Fruit fly (Drosophila melanogaster): Measurements from ENCODE around the gene CG14826.

Gene CG14826

dm6 chr3L:7250469-7250868 is 16.2 kb downstream of the CG14826 start, which contains the start of gene MED4 (continued):
- TF ChIP-seq grn (GFP tag; optimal IDR thresholded peaks at IDR 0.05) (no peak), Neu2 (GFP tag; optimal IDR thresholded peaks at IDR 0.05; ENCODE audit: borderline replicate concordance) (peak; percentile 47), zf30C (GFP tag; optimal IDR thresholded peaks at IDR 0.05) (peak; percentile 97), bbx (GFP tag; IDR thresholded peaks at IDR 0.05; ENCODE audit: partially characterized antibody) (no peak), fd96Cb (tag; optimal IDR thresholded peaks at IDR 0.05) (peak; percentile 61), zfh2 (GFP tag; optimal IDR thresholded peaks at IDR 0.05) (peak; percentile 86), nerfin-2 (GFP tag; IDR thresholded peaks at IDR 0.05; ENCODE audit: partially characterized antibody) (no peak), CG42726 (GFP tag; IDR thresholded peaks at IDR 0.05; ENCODE audit: partially characterized antibody) (no peak), CG12942 (GFP tag; optimal IDR thresholded peaks at IDR 0.05) (peak; percentile 83), chinmo (GFP tag; IDR thresholded peaks at IDR 0.05; ENCODE audit: partially characterized antibody) (0 out of 4 replicates have a peak, but pooled peaks have one; percentile 27), CG11247 (GFP tag; IDR thresholded peaks at IDR 0.05) (peak; percentile 71), CG15011 (GFP tag; optimal IDR thresholded peaks at IDR 0.05) (no peak), CG18619 (GFP tag; optimal IDR thresholded peaks at IDR 0.05) (peak; percentile 50), CG6813 (GFP tag; optimal IDR thresholded peaks at IDR 0.05) (peak; percentile 49), CG6175 (GFP tag; IDR thresholded peaks at IDR 0.05) (peak; percentile 58; the same call in 2 of the 3 replicates), pros (GFP tag; optimal IDR thresholded peaks at IDR 0.05) (no peak), CG32772 (GFP tag; IDR thresholded peaks at IDR 0.05) (peak; percentile 52), Scr (GFP tag; IDR thresholded peaks at IDR 0.05; ENCODE audit: partially characterized antibody) (no peak), CG11696 (GFP tag; IDR thresholded peaks at IDR 0.05) (no peak), CG15696 (tag; optimal IDR thresholded peaks at IDR 0.05) (peak; percentile 58), knrl (GFP tag; IDR thresholded peaks at IDR 0.05; ENCODE audit: partially characterized antibody) (peak; percentile 26; the same call in 1 of the 3 replicates), CG11560 (tag; IDR thresholded peaks at IDR 0.05) (no peak), vvl (GFP tag; IDR thresholded peaks at IDR 0.05) (peak; percentile 88), ranshi (GFP tag; IDR thresholded peaks at IDR 0.05) (peak; percentile 75), CG15073 (GFP tag; optimal IDR thresholded peaks at IDR 0.05) (peak; percentile 16), Optix (GFP tag; IDR thresholded peaks at IDR 0.05) (peak; percentile 44; the same call in 2 of the 3 replicates), CG9817 (tag; optimal IDR thresholded peaks at IDR 0.05) (peak; percentile 62), Sry-β (GFP tag; optimal IDR thresholded peaks at IDR 0.05) (peak; percentile 16), aop (GFP tag; IDR thresholded peaks at IDR 0.05) (peak; percentile 39; the same call in 1 of the 2 replicates), twi (tag; optimal IDR thresholded peaks at IDR 0.05) (peak; percentile 52), Hey (tag; optimal IDR thresholded peaks at IDR 0.05) (no peak), sens (GFP tag) (peak; percentile 97), gfzf (GFP tag; optimal IDR thresholded peaks at IDR 0.05) (peak; percentile 96), stc (GFP tag; IDR thresholded peaks at IDR 0.05) (peak; percentile 75), bcd (GFP tag; optimal IDR thresholded peaks at IDR 0.05) (peak; percentile 70), CG4282 (GFP tag; optimal IDR thresholded peaks at IDR 0.05) (peak; percentile 50), trem (tag; optimal IDR thresholded peaks at IDR 0.05) (peak; percentile 56), gcm2 (GFP tag; optimal IDR thresholded peaks at IDR 0.05) (peak; percentile 82), Six4 (GFP tag; optimal IDR thresholded peaks at IDR 0.05) (peak; percentile 73), wor (GFP tag; IDR thresholded peaks at IDR 0.05) (no peak), Hr39 (optimal IDR thresholded peaks at IDR 0.05) (no peak), gro (GFP tag; optimal IDR thresholded peaks at IDR 0.05) (peak; percentile 89), CG12391 (tag; optimal IDR thresholded peaks at IDR 0.05) (peak; percentile 82), CG8290 (GFP tag; optimal IDR thresholded peaks at IDR 0.05) (peak; percentile 55), CG8290 (tag; optimal IDR thresholded peaks at IDR 0.05) (peak in 1 of 2 experiments; percentile 92), CG18262 (tag; optimal IDR thresholded peaks at IDR 0.05) (peak; percentile 61), CG17186 (GFP tag; optimal IDR thresholded peaks at IDR 0.05) (peak; percentile 76), jigr1 (GFP tag; IDR thresholded peaks at IDR 0.05) (no peak), kay (GFP tag; optimal IDR thresholded peaks at IDR 0.05) (peak; percentile 66), CG1647 (GFP tag; optimal IDR thresholded peaks at IDR 0.05) (peak; percentile 56), btn (GFP tag; optimal IDR thresholded peaks at IDR 0.05) (peak; percentile 69)

Measured in whole organism, embryonic.